Fruit fly (Drosophila melanogaster) ovary, adult (tissue): ENCODE results near the gene Ogdh.
"Not testable (repeated sequence)": the region's sequence is repeated elsewhere in the genome, so short reads cannot be mapped to it uniquely, and the experiment has no call there.

ENCODE experiments used
- CG17801 ChIP-seq: fragments of 200-800 bp; optimal IDR thresholded peaks from 2 replicates; lab custom pipeline; 2019; ENCODE audit warnings: missing biosample characterization, mild to moderate bottlenecking, missing genetic modification characterization, moderate library complexity; ENCODE audit not compliant: partially characterized antibody

The Ogdh gene

DNA sequence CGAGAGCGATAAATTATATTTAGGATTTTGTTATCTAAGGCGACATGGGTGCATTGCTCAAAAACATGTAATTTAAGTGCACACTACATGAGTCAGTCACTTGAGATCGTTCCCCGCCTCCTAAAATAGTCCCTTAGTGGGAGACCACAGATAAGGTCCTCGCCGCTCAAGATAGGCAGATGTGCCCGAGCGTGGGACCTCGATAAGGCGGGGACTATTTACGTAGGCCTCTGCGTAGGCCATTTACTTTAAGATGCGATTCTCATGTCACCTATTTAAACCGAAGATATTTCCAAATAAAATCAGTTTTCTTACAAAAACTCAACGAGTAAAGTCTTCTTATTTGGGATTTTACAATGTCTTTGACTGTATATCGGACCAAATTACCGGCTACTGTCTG lies at the start of gene Ogdh:
Gene Ogdh (plus strand): TSS at position 301 of the 400 bp plus-strand sequence.
- not testable (repeated sequence) for TF ChIP-seq CG17801 (GFP tag; lab: Kevin White, UChicago)

DNA sequence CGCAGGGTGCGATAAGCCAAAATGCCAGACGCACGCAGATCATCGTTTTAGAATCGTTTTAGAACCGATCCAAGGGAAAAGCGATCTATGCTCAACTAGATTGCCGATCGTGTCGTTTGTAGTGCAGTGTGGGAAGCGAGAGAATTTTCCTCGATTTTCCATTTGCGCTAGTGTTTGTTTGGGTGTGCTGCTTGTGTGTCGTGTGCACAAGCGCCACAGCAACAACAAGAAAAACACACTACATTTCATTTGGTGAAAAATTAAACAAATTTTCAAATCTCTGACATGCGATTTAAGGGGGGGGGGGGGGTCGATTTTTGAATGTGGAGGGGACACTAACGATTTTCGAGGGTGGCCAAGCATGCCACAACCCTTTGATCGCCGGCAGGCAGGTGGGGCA lies 44.2 kb upstream of the Ogdh start:
- no peak for TF ChIP-seq CG17801 (GFP tag; lab: Kevin White, UChicago)

DNA sequence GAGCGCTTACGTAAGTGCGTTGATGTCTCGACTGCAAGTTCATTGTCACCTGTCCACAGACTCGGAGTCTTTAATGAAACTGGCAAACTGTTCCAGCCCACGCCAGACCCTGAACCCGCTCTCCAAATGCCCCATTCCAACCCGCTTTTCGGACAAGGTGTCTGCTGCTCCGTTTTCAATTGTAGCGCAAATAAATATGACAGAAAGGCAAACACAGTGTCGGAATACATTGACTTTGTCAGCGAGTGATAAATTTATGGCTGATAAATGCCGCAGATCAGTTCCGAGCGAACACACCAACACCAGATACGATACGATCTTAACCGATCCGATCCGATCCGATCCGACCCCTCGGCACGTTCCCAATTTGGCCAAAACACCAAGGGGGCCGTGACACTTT lies 40.5 kb upstream of the Ogdh start:
- TF ChIP-seq CG17801 (GFP tag; lab: Kevin White, UChicago), result no peak

DNA sequence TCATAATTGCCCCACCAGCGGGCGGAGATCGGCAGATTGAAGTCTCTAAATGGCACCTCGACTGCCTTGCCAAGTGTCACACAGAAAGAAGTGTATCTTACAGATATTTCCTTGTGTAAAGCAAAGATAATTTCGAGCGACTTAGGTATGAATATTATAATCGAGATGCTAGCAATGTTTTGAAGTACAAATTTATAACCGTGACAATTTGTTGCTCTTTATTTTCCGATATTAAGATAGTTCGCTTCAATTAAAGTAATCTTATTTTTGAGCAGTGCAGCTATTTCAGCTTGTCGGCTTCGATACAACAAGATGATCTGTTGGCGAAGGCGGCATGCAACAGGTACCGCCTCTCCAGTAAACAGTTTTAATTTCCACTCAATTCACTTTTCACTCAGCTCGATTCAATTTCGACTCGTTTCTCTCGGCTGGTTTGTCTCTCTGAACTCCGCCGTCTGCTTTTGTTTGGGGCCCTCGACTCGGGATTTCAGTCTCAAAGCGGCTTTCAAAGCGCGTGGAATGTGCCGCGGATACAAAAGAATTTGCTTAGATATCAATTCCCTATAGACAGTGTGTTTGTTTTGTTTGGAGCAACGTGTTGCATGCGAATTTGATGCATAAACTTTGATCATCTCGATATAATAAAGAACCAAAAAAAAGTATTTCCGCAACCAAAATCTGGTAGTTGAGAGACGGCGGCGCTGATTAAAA lies 38.7 kb upstream of the Ogdh start:
- TF ChIP-seq CG17801 (GFP tag; lab: Kevin White, UChicago), result peak; percentile 25

DNA sequence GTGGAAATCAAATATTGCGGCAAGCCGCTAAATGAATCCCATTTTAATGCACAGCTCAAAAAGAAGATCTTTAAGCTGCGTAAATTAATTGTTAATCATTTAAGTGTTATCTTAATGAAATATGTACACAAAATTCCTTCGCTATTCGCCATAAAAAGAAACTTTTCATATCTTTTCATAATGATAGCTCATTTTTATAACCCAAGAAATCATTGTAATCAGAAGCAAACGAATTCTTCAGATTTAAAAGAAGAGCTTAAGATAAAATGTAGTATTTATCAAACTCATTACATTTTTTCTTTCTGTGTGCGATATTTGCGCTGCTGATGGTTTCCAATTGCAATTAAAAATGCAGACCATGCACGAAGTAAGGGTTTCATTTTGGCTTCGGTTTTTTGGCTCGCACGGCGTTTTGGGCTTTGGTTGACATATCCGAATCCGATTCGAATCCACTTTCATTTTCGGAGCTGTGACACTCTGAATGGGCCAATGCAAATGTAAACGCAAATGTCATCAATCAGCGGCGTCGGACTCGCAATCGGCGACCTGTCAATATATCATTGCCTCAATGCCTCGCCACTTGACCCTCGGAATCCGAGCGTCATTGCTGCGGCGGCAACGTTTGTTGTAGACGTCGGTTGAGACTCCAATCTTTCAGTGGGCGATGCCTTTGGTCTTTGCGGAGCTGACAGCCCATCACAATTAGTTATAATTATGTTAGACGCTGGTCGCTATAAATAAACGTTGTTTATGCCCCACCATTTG lies 37.0 kb upstream of the Ogdh start:
- TF ChIP-seq CG17801 (GFP tag; lab: Kevin White, UChicago), result no peak

DNA sequence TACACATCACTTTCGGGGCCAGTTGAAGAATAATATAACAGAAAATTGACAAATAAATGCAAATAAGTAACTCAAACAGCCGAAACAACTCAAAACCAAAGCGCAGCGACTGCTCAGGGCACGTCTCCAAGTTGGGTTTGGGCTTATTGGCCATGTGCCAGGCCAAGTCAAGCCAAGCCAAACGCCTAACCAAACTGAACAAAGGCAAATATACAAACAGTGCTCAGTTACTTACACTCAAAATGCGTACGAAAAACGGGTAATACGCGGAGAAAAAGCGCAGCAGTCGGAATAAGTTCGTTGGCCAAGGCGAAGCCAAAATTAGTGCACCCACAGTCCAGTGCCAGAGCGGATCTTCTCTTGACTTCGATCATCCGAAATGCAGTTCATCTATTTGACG lies 31.7 kb upstream of the Ogdh start, which contains the start of gene CG13028:
Gene CG13028 (plus strand): TSS at position 301 of the 400 bp plus-strand sequence.
- TF ChIP-seq CG17801 (GFP tag; lab: Kevin White, UChicago), result no peak

DNA sequence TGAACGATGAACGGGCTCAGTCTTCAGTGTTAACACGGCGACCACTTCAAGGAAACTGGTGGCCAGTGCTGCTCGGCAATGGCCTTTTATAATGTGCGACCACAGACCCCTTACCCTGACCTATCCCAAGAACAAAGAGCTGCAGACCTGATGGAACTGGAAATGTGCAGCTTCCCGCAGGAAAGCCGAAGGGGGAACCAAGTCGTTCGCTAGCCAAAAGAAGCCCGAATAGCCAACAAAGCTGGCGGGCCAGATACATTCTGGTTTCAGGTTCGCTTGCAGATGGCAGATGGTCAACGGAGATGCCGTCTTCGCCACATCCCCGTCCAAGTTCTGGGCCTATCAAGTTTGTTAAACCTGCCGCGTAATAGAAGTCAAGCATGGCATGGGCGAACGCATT lies 27.2 kb upstream of the Ogdh start, which contains the start of gene CG13023:
Gene CG13023 (minus strand): TSS at position 60 of the 400 bp plus-strand sequence.
- no peak for TF ChIP-seq CG17801 (GFP tag; lab: Kevin White, UChicago)

DNA sequence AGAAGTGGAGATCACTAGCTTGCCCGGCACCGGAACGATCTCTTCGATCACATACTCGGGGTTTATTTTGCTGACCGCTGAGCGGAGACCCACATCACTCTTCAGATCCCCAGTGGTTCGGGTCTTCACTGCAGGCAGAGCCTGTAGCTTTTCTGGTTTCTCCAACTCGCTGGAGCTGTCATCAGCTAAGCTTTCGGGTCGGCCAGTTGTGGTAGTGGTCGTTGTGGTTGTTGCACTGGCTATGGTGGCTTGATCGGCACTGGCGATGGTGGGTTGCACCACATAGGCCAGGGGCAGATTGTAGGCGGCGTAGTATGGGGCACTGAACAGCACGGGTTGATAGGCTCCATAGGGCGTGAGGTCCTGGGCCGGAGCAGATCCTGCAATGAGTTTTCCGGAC lies 24.1 kb upstream of the Ogdh start:
- TF ChIP-seq CG17801 (GFP tag; lab: Kevin White, UChicago), result no peak

DNA sequence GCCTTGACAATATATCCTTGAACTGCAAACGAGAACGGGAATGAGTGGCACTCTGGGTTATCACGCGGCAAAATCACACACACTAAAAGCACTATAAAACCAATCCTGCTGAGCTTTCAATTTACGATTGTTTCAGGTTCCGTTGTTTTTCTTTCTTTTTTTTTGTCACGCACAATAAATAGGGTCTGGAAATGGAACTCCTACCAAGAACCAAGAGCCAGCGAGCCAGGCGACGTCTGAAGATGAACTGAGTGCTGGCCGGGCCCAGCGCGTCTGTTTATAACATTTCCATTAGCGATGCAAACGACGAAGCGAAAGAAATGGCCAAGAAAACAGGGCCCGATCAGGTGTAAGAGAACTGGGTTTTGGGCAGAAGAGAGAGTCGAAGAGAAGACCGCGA lies 19.3 kb upstream of the Ogdh start, which contains the start of gene CG11905:
Gene CG11905 (minus strand): TSS at position 253 of the 400 bp plus-strand sequence.
- no peak for TF ChIP-seq CG17801 (GFP tag; lab: Kevin White, UChicago)

DNA sequence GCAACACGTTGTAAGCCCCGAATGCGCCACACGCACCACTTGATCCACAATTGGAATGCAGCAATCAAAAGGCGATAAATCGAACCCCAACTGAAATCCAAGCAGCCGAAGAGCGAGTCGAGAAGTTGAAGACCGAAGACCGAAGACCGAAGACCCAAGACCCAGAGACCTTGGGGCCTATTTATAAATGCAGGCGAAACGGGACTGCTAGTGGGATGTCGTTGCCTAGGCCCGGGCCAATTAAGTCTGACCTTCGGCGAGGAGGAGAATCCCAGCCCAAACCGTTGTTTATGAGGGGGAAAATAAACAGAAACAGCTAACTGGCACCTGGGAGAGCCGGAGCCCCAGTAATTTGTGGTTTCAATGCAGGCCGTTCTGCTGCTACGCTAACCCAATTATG lies 17.9 kb upstream of the Ogdh start:
- TF ChIP-seq CG17801 (GFP tag; lab: Kevin White, UChicago), result no peak

DNA sequence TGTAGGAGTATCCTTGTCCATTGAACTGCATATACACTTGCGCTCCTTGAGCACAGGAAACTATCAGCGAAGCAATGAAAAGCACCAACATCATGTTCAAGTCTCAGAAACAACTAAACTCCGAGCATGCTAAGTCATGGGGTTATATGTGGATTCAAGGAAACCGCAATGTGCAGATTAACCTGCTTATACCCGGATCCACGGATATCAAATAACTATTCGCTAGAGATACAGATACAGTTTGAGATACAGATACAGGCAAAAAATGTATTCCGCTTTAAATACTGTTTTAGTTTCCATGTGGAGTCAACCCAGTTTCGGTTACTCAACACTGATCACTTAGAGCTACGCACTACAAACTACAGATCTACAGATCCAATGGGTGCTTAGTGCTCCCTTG lies 15.8 kb upstream of the Ogdh start, which contains the start of gene CG13022:
Gene CG13022 (minus strand): TSS at position 101 of the 400 bp plus-strand sequence.
- no peak for TF ChIP-seq CG17801 (GFP tag; lab: Kevin White, UChicago)

DNA sequence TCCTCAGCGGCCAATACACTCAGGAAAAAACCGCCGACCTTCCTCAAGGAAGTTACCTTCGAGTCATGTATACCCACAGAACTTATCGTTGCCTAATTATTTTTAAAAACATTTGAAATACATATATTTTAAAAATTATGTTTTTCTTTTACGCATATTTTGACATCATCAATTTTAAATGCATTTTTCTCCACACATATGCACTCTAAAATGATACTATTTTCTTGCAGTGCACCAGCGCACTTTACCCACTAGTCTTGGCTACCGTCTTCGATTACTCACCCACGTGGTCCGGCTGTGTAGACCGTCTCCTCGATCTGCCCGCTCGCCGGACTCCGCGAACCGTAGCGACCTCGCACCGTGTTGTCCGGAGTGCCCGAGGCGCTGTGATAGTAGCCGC lies 13.3 kb upstream of the Ogdh start:
- TF ChIP-seq CG17801 (GFP tag; lab: Kevin White, UChicago), result no peak

DNA sequence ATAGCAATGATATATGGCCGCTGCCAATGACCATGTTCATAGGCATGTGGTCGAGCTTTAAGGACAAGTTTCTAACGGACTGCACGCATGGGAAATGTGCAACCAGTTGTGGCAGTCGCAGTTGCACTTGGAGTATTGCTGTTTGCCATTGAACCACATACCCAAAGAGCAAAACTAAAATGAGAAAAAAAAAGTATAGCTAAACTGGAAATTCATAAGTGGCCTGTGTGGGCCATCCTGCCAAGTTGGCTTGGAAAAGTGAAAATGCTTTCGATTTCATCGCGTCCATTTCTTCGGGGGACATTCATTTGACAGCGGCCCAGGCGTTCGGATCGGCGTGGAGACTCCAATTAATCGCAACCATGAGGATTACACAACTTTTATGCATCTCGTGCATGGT lies 10.6 kb upstream of the Ogdh start, which contains the start of gene Obp73a:
Gene Obp73a (plus strand): TSS at position 301 of the 400 bp plus-strand sequence.
- no peak for TF ChIP-seq CG17801 (GFP tag; lab: Kevin White, UChicago)

DNA sequence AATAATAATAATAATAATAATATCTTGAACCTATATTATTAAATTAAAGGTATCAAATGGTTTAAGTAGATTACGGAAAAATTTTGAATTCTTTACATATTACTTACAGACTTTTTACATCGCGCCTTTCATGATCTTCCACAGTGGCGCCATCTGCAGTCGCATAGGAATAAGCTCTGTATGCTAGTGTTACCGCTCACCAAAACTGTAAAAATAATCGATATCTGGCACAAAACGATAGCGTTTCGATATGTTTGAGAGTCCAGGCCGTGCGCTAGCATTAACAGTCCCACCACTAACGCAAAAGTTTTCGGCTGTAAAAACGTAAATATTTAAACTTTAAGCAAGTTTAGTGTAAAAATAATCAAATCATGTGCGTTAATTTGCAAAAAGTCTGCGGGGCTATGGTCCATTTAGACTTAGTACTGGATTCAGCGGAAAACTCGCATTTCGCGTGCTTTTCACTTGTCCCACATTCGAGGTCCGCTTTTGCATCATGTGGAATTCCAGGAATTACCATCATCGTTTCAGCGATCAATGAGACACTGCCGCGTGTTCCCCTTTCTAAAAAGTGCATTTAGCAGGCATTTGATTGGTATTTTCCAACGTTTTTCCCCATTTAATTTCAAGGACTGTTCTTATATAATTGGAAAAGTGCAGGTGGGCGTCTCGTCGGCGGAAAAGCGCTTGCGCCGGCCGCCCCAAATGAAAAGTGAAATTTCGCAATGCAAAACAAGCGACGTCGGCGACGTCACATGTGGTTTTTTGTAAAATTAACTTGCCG lies 789 bp downstream of the Ogdh start:
- peak; percentile 48 for TF ChIP-seq CG17801 (GFP tag; lab: Kevin White, UChicago)
